Fruit fly (Drosophila melanogaster) whole organism, embryonic: Measurements from ENCODE around the gene Srp14.

Experiments used
- ATbp ChIP-seq: fragments of 200-800 bp; sonication (Bioruptor generic); optimal IDR thresholded peaks from 2 replicates; lab custom pipeline; 2017; ENCODE audit warnings: missing biosample characterization, mild to moderate bottlenecking, missing genetic modification characterization, missing genetic modification reagents
- Asciz ChIP-seq: fragments of 200-800 bp; sonication (Bioruptor generic); optimal IDR thresholded peaks from 2 replicates; lab custom pipeline; 2017; ENCODE audit warnings: missing biosample characterization, mild to moderate bottlenecking, missing genetic modification characterization, missing genetic modification reagents
- B-H1 ChIP-seq: fragments of 200-800 bp; sonication (Bioruptor generic); IDR thresholded peaks from 3 replicates; pipeline ENCODE4 v1.3.6; 2022; ENCODE audit warnings: missing biosample characterization, missing genetic modification characterization
- C15 ChIP-seq: fragments of 200-800 bp; sonication (Bioruptor generic); IDR thresholded peaks from 3 replicates; pipeline ENCODE4 v1.3.6; 2022; ENCODE audit warnings: missing biosample characterization, missing genetic modification characterization
- CG10565 ChIP-seq: fragments of 200-800 bp; sonication (Bioruptor generic); optimal IDR thresholded peaks from 3 replicates; lab custom pipeline; 2016; ENCODE audit warnings: missing biosample characterization, mild to moderate bottlenecking, missing genetic modification characterization
- CG10654 ChIP-seq: fragments of 200-800 bp; sonication (Bioruptor generic); optimal IDR thresholded peaks from 2 replicates; lab custom pipeline; 2016; ENCODE audit warnings: missing biosample characterization, missing genetic modification characterization
- CG14014 ChIP-seq: fragments of 200-800 bp; sonication (Bioruptor generic); IDR thresholded peaks from 2 replicates; pipeline ENCODE4 v1.3.6; 2022; ENCODE audit warnings: missing biosample characterization, missing genetic modification characterization
- CG16863 ChIP-seq: fragments of 200-800 bp; sonication (Bioruptor generic); optimal IDR thresholded peaks from 3 replicates; lab custom pipeline; 2016; ENCODE audit warnings: missing biosample characterization, missing genetic modification characterization
- CG17328 ChIP-seq: fragments of 200-800 bp; sonication (Bioruptor generic); IDR thresholded peaks from 2 replicates; pipeline ENCODE4 v1.3.6; 2022; ENCODE audit warnings: missing biosample characterization, missing genetic modification characterization
- CG1792 ChIP-seq: fragments of 200-800 bp; sonication (Bioruptor generic); optimal IDR thresholded peaks from 2 replicates; lab custom pipeline; 2016; ENCODE audit warnings: missing biosample characterization, missing genetic modification characterization
- CG18011 ChIP-seq: fragments of 200-800 bp; sonication (Bioruptor generic); optimal IDR thresholded peaks from 2 replicates; lab custom pipeline; 2017; ENCODE audit warnings: missing biosample characterization, missing genetic modification characterization, mild to moderate bottlenecking, moderate library complexity, missing genotype
- CG18599 ChIP-seq: fragments of 200-800 bp; sonication (Bioruptor generic); optimal IDR thresholded peaks from 3 replicates; lab custom pipeline; 2017; ENCODE audit warnings: missing biosample characterization, missing genetic modification characterization, mild to moderate bottlenecking, moderate library complexity, missing genetic modification reagents
- CG18619 ChIP-seq: fragments of 200-800 bp; sonication (Bioruptor generic); optimal IDR thresholded peaks from 3 replicates; lab custom pipeline; 2017; ENCODE audit warnings: missing biosample characterization, mild to moderate bottlenecking, missing genetic modification characterization
- CG2889 ChIP-seq: fragments of 200-800 bp; sonication (Bioruptor generic); IDR thresholded peaks from 3 replicates; pipeline ENCODE4 v1.3.6; 2022; ENCODE audit warnings: missing biosample characterization, missing genetic modification characterization
- CG30403 ChIP-seq: fragments of 200-800 bp; sonication (Bioruptor generic); optimal IDR thresholded peaks from 3 replicates; lab custom pipeline; 2016; ENCODE audit warnings: missing biosample characterization, missing genetic modification characterization
- CG3726 ChIP-seq: fragments of 200-800 bp; sonication (Bioruptor generic); IDR thresholded peaks from 3 replicates; pipeline ENCODE4, ENCODE4 v1.3.6; 2022; ENCODE audit warnings: missing biosample characterization, missing genetic modification characterization
- CG6683 ChIP-seq: fragments of 200-800 bp; sonication (Bioruptor generic); optimal IDR thresholded peaks from 2 replicates; lab custom pipeline; 2017; ENCODE audit warnings: missing biosample characterization, mild to moderate bottlenecking, missing genetic modification characterization, missing genetic modification reagents
- CG8290 ChIP-seq, 3 experiments: fragments of 200-800 bp; sonication (Bioruptor generic); optimal IDR thresholded peaks; 2 replicates each; lab custom pipeline; 2016 to 2019; ENCODE audit warnings: missing biosample characterization in 3 of 3, missing genetic modification characterization in 3 of 3, mild to moderate bottlenecking in 2 of 3, moderate library complexity in 1 of 3
- CG8388 ChIP-seq: fragments of 200-800 bp; sonication (Bioruptor generic); optimal IDR thresholded peaks from 2 replicates; lab custom pipeline; 2019; ENCODE audit warnings: missing biosample characterization, mild to moderate bottlenecking, missing genetic modification characterization, moderate library complexity
- CG8924 ChIP-seq: fragments of 200-800 bp; optimal IDR thresholded peaks from 3 replicates; lab custom pipeline; 2019; ENCODE audit warnings: missing biosample characterization, mild to moderate bottlenecking, missing genetic modification characterization, moderate library complexity
- CG9437 ChIP-seq: fragments of 200-800 bp; sonication (Bioruptor generic); optimal IDR thresholded peaks from 2 replicates; lab custom pipeline; 2018; ENCODE audit warnings: missing biosample characterization, mild to moderate bottlenecking, missing genetic modification characterization
- CG9609 ChIP-seq: fragments of 200-800 bp; sonication (Bioruptor generic); optimal IDR thresholded peaks from 3 replicates; lab custom pipeline; 2016; ENCODE audit warnings: missing biosample characterization, missing genetic modification characterization
- Camta ChIP-seq: fragments of 200-800 bp; sonication (Bioruptor generic); optimal IDR thresholded peaks from 2 replicates; lab custom pipeline; 2016; ENCODE audit warnings: missing biosample characterization, missing genetic modification characterization
- CrebB ChIP-seq: fragments of 200-800 bp; sonication (Bioruptor generic); optimal IDR thresholded peaks from 3 replicates; lab custom pipeline; 2018; ENCODE audit warnings: missing biosample characterization, mild to moderate bottlenecking, missing genetic modification characterization
- Fer3 ChIP-seq: fragments of 200-800 bp; sonication (Bioruptor generic); optimal IDR thresholded peaks from 2 replicates; lab custom pipeline; 2018; ENCODE audit warnings: missing biosample characterization, mild to moderate bottlenecking, missing genetic modification characterization, moderate library complexity
- Hr39 ChIP-seq: fragments of >200 bp; optimal IDR thresholded peaks from 2 replicates; lab custom pipeline; 2017
- Hsf ChIP-seq: fragments of 200-800 bp; sonication (Bioruptor generic); optimal IDR thresholded peaks from 3 replicates; lab custom pipeline; 2016; ENCODE audit warnings: missing biosample characterization, missing genetic modification characterization
- MESR4 ChIP-seq: fragments of 200-800 bp; sonication (Bioruptor generic); optimal IDR thresholded peaks from 2 replicates; lab custom pipeline; 2018; ENCODE audit warnings: missing biosample characterization, mild to moderate bottlenecking, missing genetic modification characterization, moderate library complexity
- Neu2 ChIP-seq: fragments of 200-800 bp; sonication (Bioruptor generic); optimal IDR thresholded peaks from 3 replicates; lab custom pipeline; 2016; ENCODE audit warnings: missing biosample characterization, missing genetic modification characterization, borderline replicate concordance
- Oaz ChIP-seq: fragments of 200-800 bp; sonication (Bioruptor generic); IDR thresholded peaks from 2 replicates; pipeline ENCODE4 v1.3.6; 2022; ENCODE audit warnings: missing biosample characterization, missing genetic modification characterization
- ac ChIP-seq: fragments of 200-800 bp; sonication (Bioruptor generic); optimal IDR thresholded peaks from 3 replicates; lab custom pipeline; 2017; ENCODE audit warnings: missing biosample characterization, mild to moderate bottlenecking, missing genetic modification characterization
- az2 ChIP-seq: fragments of 200-800 bp; sonication (Bioruptor generic); optimal IDR thresholded peaks from 3 replicates; lab custom pipeline; 2016; ENCODE audit warnings: missing biosample characterization, missing genetic modification characterization
- cg ChIP-seq: fragments of 200-800 bp; sonication (Bioruptor generic); optimal IDR thresholded peaks from 3 replicates; lab custom pipeline; 2019; ENCODE audit warnings: missing biosample characterization, mild to moderate bottlenecking, missing genetic modification characterization, moderate library complexity
- esg ChIP-seq: fragments of 200-800 bp; sonication (Bioruptor generic); conservative IDR thresholded peaks from 2 replicates; pipeline ENCODE4 v1.3.6; 2022; ENCODE audit warnings: missing biosample characterization, missing genetic modification characterization
- hth ChIP-seq: fragments of >200 bp; optimal IDR thresholded peaks from 2 replicates; lab custom pipeline; 2017; ENCODE audit warnings: inconsistent platforms
- knrl ChIP-seq: fragments of 200-800 bp; sonication (Bioruptor generic); IDR thresholded peaks from 3 replicates; pipeline ENCODE4 v1.3.6; 2022; ENCODE audit warnings: missing biosample characterization, missing genetic modification characterization; ENCODE audit not compliant: partially characterized antibody
- maf-S ChIP-seq: fragments of 200-800 bp; sonication (Bioruptor generic); optimal IDR thresholded peaks from 2 replicates; lab custom pipeline; 2016; ENCODE audit warnings: missing biosample characterization, missing genetic modification characterization
- mam ChIP-seq: fragments of 200-800 bp; sonication (Bioruptor generic); optimal IDR thresholded peaks from 3 replicates; lab custom pipeline; 2016; ENCODE audit warnings: missing biosample characterization, missing genetic modification characterization
- mirr ChIP-seq: fragments of 200-800 bp; sonication (Bioruptor generic); optimal IDR thresholded peaks from 3 replicates; lab custom pipeline; 2018; ENCODE audit warnings: missing biosample characterization, mild to moderate bottlenecking, missing genetic modification characterization
- pum ChIP-seq: fragments of 200-800 bp; sonication (Bioruptor generic); optimal IDR thresholded peaks from 2 replicates; lab custom pipeline; 2016; ENCODE audit warnings: missing biosample characterization, missing genetic modification characterization
- salm ChIP-seq: fragments of 200-800 bp; sonication (Bioruptor generic); optimal IDR thresholded peaks from 2 replicates; lab custom pipeline; 2018; ENCODE audit warnings: missing biosample characterization, mild to moderate bottlenecking, missing genetic modification characterization
- schlank ChIP-seq: fragments of 200-800 bp; sonication (Bioruptor generic); optimal IDR thresholded peaks from 2 replicates; lab custom pipeline; 2018; ENCODE audit warnings: missing biosample characterization, mild to moderate bottlenecking, missing genetic modification characterization
- sim ChIP-seq: fragments of 200-800 bp; sonication (Bioruptor generic); IDR thresholded peaks from 2 replicates; pipeline ENCODE4 v1.3.6; 2022; ENCODE audit warnings: missing biosample characterization, missing genetic modification characterization
- so ChIP-seq: fragments of 200-800 bp; sonication (Bioruptor generic); IDR thresholded peaks from 3 replicates; pipeline ENCODE4 v1.3.6; 2022; ENCODE audit warnings: missing biosample characterization, missing genetic modification characterization
- twi ChIP-seq: fragments of 200-800 bp; optimal IDR thresholded peaks from 2 replicates; lab custom pipeline; 2019; ENCODE audit warnings: missing biosample characterization, mild to moderate bottlenecking, missing genetic modification characterization, moderate library complexity
- z ChIP-seq: fragments of 200-800 bp; sonication (Bioruptor generic); IDR thresholded peaks from 3 replicates; pipeline ENCODE4 v1.3.6; 2022; ENCODE audit warnings: missing biosample characterization, missing genetic modification characterization

The Srp14 gene

dm6 chr3R:20592517-20593462, 12.9 kb downstream of the Srp14 start, which contains the start of the genes Pus1 and bon (continued):
- TF ChIP-seq maf-S (GFP tag; lab: Kevin White, UChicago) (no peak), CG2889 (GFP tag; lab: Robert Waterston, UW) (no peak), Camta (no peak), knrl (GFP tag; lab: Robert Waterston, UW) (no peak), az2 (no peak), C15 (no peak), CG10565 (GFP tag; lab: Kevin White, UChicago) (no peak), sim (GFP tag; lab: Robert Waterston, UW) (no peak), ac (GFP tag; lab: Kevin White, UChicago) (no peak), CG17328 (GFP tag; lab: Robert Waterston, UW) (no peak; the same call in 1 of the 2 replicates), Oaz (no peak), Hsf (GFP tag; lab: Kevin White, UChicago) (peak; percentile 43), CG14014 (GFP tag; lab: Robert Waterston, UW) (no peak), MESR4 (GFP tag; lab: Kevin White, UChicago) (peak; percentile 84), CrebB (tag; lab: Kevin White, UChicago) (no peak), ATbp (no peak), CG8388 (no peak), CG8924 (peak; percentile 36), CG3726 (GFP tag; lab: Robert Waterston, UW) (no peak), CG9609 (GFP tag; lab: Kevin White, UChicago) (no peak), CG18011 (GFP tag; lab: Kevin White, UChicago) (no peak), Fer3 (tag; lab: Kevin White, UChicago) (no peak), esg (no peak), CG18619 (no peak), CG18599 (GFP tag; lab: Kevin White, UChicago) (no peak), Asciz (GFP tag; lab: Kevin White, UChicago) (no peak), CG1792 (GFP tag; lab: Kevin White, UChicago) (peak; percentile 34), schlank (tag; lab: Kevin White, UChicago) (no peak), cg (GFP tag; lab: Kevin White, UChicago) (peak; percentile 86), twi (tag; lab: Kevin White, UChicago) (no peak), B-H1 (GFP tag; lab: Robert Waterston, UW) (no peak), Hr39 (no peak), pum (peak; percentile 14), CG16863 (no peak), mirr (GFP tag; lab: Kevin White, UChicago) (no peak), mam (GFP tag; lab: Kevin White, UChicago) (peak; percentile 41), z (GFP tag; lab: Robert Waterston, UW) (no peak), hth (lab: Kevin White, UChicago) (no peak), CG9437 (GFP tag; lab: Kevin White, UChicago) (peak; percentile 100), CG8290 (GFP tag; optimal IDR thresholded peaks at IDR 0.05; lab: Kevin White, UChicago) (no peak), CG8290 (tag; optimal IDR thresholded peaks at IDR 0.05; lab: Kevin White, UChicago) (peak in 1 of 2 experiments; percentile 67), CG10654 (GFP tag; lab: Kevin White, UChicago) (no peak), CG30403 (peak; percentile 25), CG6683 (GFP tag; lab: Kevin White, UChicago) (no peak), Neu2 (GFP tag; lab: Kevin White, UChicago) (no peak), salm (tag; lab: Kevin White, UChicago) (no peak), so (GFP tag; lab: Robert Waterston, UW) (no peak)
- TF ChIP-seq, all 482 proteins: peak for 140
